Fruit fly (Drosophila melanogaster) whole organism: ENCODE measurements around the gene Nup160.

Experiments
- CG8478 ChIP-seq: fragments of >200 bp; optimal IDR thresholded peaks from 2 replicates; lab custom pipeline; 2018; ENCODE audit warnings: inconsistent platforms
- Dll ChIP-seq: fragments of >200 bp; optimal IDR thresholded peaks from 2 replicates; lab custom pipeline; 2017
- EcR ChIP-seq, 2 experiments: fragments of >200 bp; optimal IDR thresholded peaks; 2 replicates each; lab custom pipeline; 2017; ENCODE audit warnings: missing biosample characterization in 2 of 2, missing genetic modification characterization in 2 of 2, missing genetic modification reagents in 2 of 2
- psq ChIP-seq: fragments of >200 bp; optimal IDR thresholded peaks from 2 replicates; lab custom pipeline; 2017
- usp ChIP-seq: fragments of >200 bp; optimal IDR thresholded peaks from 2 replicates; lab custom pipeline; 2017; ENCODE audit warnings: missing biosample characterization, missing genetic modification characterization, mixed read lengths

dm6 chr2L:11145317-11145716, 21.7 kb downstream of the Nup160 start, which contains the start of gene CG31867:
- TF ChIP-seq EcR (GFP tag; optimal IDR thresholded peaks at IDR 0.05; lab: Kevin White, UChicago) (no peak), CG8478 (no peak), Dll (lab: Kevin White, UChicago) (no peak), usp (no peak), psq (lab: Kevin White, UChicago) (no peak)
